Worm (Caenorhabditis elegans) whole organism, L4/young adult: ENCODE results near the gene K08D9.6.

Source experiments
- W03F9.2 ChIP-seq: fragments of 150-350 bp; optimal IDR thresholded peaks from 2 replicates; lab custom pipeline; 2014; ENCODE audit warnings: missing biosample characterization, missing genetic modification characterization
- dao-5 ChIP-seq: sonication (generic microtip); optimal IDR thresholded peaks from 2 replicates; lab custom pipeline; 2016; ENCODE audit warnings: missing genotype, missing genetic modification characterization, moderate library complexity, missing compliant biosample characterization
- him-1 ChIP-seq: sonication (generic microtip); optimal IDR thresholded peaks from 2 replicates; lab custom pipeline; 2016; ENCODE audit warnings: missing genotype, missing genetic modification reagents, missing genetic modification characterization, missing compliant biosample characterization

The K08D9.6 gene

ce11 chrV:3234887-3235286, at the start of gene K08D9.6:
Gene K08D9.6, minus strand, starts transcription at chrV:3234987.
- no peak for TF ChIP-seq dao-5 (tag; lab: Kevin White, UChicago)

- TF ChIP-seq him-1 (tag; lab: Kevin White, UChicago) (no peak), dao-5 (tag; lab: Kevin White, UChicago) (no peak), W03F9.2 (no peak)
Observed at ce11 chrV:3282957-3283356, 48.2 kb upstream of the K08D9.6 start, which contains the start of gene str-64. Gene str-64, plus strand, starts transcription at chrV:3283257.

- TF ChIP-seq dao-5 (tag; lab: Kevin White, UChicago), result no peak
- TF ChIP-seq W03F9.2, result no peak
- TF ChIP-seq him-1 (tag; lab: Kevin White, UChicago), result no peak
Observed at ce11 chrV:3281523-3281922, 46.7 kb upstream of the K08D9.6 start, which contains the start of gene T28A11.25. Gene T28A11.25, plus strand, starts transcription at chrV:3281823.

- TF ChIP-seq dao-5 (tag; lab: Kevin White, UChicago) (no peak), W03F9.2 (no peak), him-1 (tag; lab: Kevin White, UChicago) (no peak)
Observed at ce11 chrV:3280009-3280408, 45.2 kb upstream of the K08D9.6 start, which contains the start of gene T28A11.2. Gene T28A11.2, plus strand, starts transcription at chrV:3280379.

- TF ChIP-seq W03F9.2, result no peak
- TF ChIP-seq dao-5 (tag; lab: Kevin White, UChicago), result no peak
- no peak for TF ChIP-seq him-1 (tag; lab: Kevin White, UChicago)
Observed at ce11 chrV:3279138-3279537, 44.4 kb upstream of the K08D9.6 start.

ce11 chrV:3278101-3278639, 43.4 kb upstream of the K08D9.6 start, which contains the start of gene fbxa-64:
Gene fbxa-64, minus strand, starts transcription at chrV:3278151.
- TF ChIP-seq dao-5 (tag; lab: Kevin White, UChicago) (no peak), W03F9.2 (no peak), him-1 (tag; lab: Kevin White, UChicago) (no peak)

ce11 chrV:3276184-3276583, 41.4 kb upstream of the K08D9.6 start:
- TF ChIP-seq him-1 (tag; lab: Kevin White, UChicago) (no peak), W03F9.2 (no peak), dao-5 (tag; lab: Kevin White, UChicago) (no peak)

ce11 chrV:3275033-3275432, 40.2 kb upstream of the K08D9.6 start, which contains the start of gene T28A11.3:
Gene T28A11.3, plus strand, starts transcription at chrV:3275333.
- TF ChIP-seq dao-5 (tag; lab: Kevin White, UChicago) (no peak), him-1 (tag; lab: Kevin White, UChicago) (no peak), W03F9.2 (no peak)

- TF ChIP-seq W03F9.2 (no peak), him-1 (tag; lab: Kevin White, UChicago) (no peak), dao-5 (tag; lab: Kevin White, UChicago) (no peak)
Observed at ce11 chrV:3273577-3274100, 38.9 kb upstream of the K08D9.6 start, which contains the start of gene T28A11.4. Gene T28A11.4, plus strand, starts transcription at chrV:3274050.

- no peak for TF ChIP-seq him-1 (tag; lab: Kevin White, UChicago)
- no peak for TF ChIP-seq W03F9.2
- TF ChIP-seq dao-5 (tag; lab: Kevin White, UChicago), result no peak
Observed at ce11 chrV:3273156-3273555, 38.4 kb upstream of the K08D9.6 start, which contains the start of gene T28A11.20. Gene T28A11.20, minus strand, starts transcription at chrV:3273256.

ce11 chrV:3269407-3269806, 34.6 kb upstream of the K08D9.6 start, which contains the start of gene T28A11.19:
Gene T28A11.19, minus strand, starts transcription at chrV:3269514.
- TF ChIP-seq W03F9.2, result no peak
- no peak for TF ChIP-seq dao-5 (tag; lab: Kevin White, UChicago)
- no peak for TF ChIP-seq him-1 (tag; lab: Kevin White, UChicago)

- no peak for TF ChIP-seq him-1 (tag; lab: Kevin White, UChicago)
- no peak for TF ChIP-seq W03F9.2
- no peak for TF ChIP-seq dao-5 (tag; lab: Kevin White, UChicago)
Observed at ce11 chrV:3267950-3268349, 33.2 kb upstream of the K08D9.6 start, which contains the start of gene T28A11.18. Gene T28A11.18, minus strand, starts transcription at chrV:3268050.

- TF ChIP-seq him-1 (tag; lab: Kevin White, UChicago) (no peak), dao-5 (tag; lab: Kevin White, UChicago) (no peak), W03F9.2 (no peak)
Observed at ce11 chrV:3266189-3266588, 31.4 kb upstream of the K08D9.6 start, which contains the start of gene T28A11.17. Gene T28A11.17, minus strand, starts transcription at chrV:3266289.

- TF ChIP-seq dao-5 (tag; lab: Kevin White, UChicago) (no peak), him-1 (tag; lab: Kevin White, UChicago) (no peak), W03F9.2 (no peak)
Observed at ce11 chrV:3260075-3260474, 25.3 kb upstream of the K08D9.6 start, which contains the start of gene srbc-5. Gene srbc-5, plus strand, starts transcription at chrV:3260375.
